Worm (Caenorhabditis elegans): ENCODE measurements around the gene camt-1.

DNA sequence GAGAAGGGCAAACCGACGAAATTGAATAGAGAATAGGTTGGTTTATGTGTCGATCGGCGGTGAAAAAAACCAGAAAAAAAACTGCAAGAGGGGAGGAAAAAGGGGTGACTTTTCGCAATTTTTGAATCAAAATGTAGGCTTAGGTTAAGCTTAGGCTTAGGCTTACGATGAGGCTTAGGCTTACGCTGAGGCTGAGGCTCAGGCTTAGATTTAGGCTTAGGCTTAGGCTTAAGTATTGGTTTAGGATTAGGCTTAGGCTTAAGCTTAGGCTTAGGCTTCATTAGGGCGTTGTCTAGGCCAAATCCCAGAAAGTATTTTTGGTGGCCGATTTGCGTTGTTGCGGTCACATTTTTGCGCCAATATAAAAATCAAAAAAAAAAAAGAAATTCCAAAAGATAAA is 50.1 kb downstream of the camt-1 start:
- TF ChIP-seq him-1 (tag; optimal IDR thresholded peaks at IDR 0.05) = no peak
- no peak for TF ChIP-seq W03F9.2 (tag; optimal IDR thresholded peaks at IDR 0.05)
